Worm (Caenorhabditis elegans) whole organism, young adult: ENCODE data around the gene M04B2.7.

Source experiments
- B0336.3 ChIP-seq: fragments of 200-800 bp; sonication (Bioruptor generic); IDR thresholded peaks from 2 replicates; pipeline ENCODE4 v1.3.6; 2022; ENCODE audit warnings: missing genetic modification characterization, missing compliant biosample characterization
- C17E4.6 ChIP-seq: fragments of 200-800 bp; sonication (Bioruptor generic); IDR thresholded peaks from 2 replicates; pipeline ENCODE4 v1.3.6; 2022; ENCODE audit warnings: missing genetic modification reagents, missing genetic modification characterization, missing compliant biosample characterization
- D2030.7 ChIP-seq: fragments of 200-800 bp; sonication (Bioruptor generic); IDR thresholded peaks from 2 replicates; pipeline ENCODE4 v1.3.6; 2022; ENCODE audit warnings: missing genetic modification reagents, missing genetic modification characterization, missing compliant biosample characterization
- F10E7.11 ChIP-seq: sonication (generic microtip); optimal IDR thresholded peaks from 2 replicates; lab custom pipeline; 2017; ENCODE audit warnings: mild to moderate bottlenecking, missing genetic modification characterization, moderate library complexity, missing compliant biosample characterization
- F39B2.1 ChIP-seq: fragments of 200-800 bp; sonication (Bioruptor generic); IDR thresholded peaks from 2 replicates; pipeline ENCODE4 v1.3.6; 2022; ENCODE audit warnings: missing genetic modification reagents, missing genetic modification characterization, missing compliant biosample characterization
- F52B5.7 ChIP-seq: sonication (generic microtip); optimal IDR thresholded peaks from 2 replicates; lab custom pipeline; 2016; ENCODE audit warnings: mild to moderate bottlenecking, missing genetic modification characterization, missing compliant biosample characterization
- K11D2.4 ChIP-seq: fragments of 200-800 bp; sonication (Bioruptor generic); IDR thresholded peaks from 2 replicates; pipeline ENCODE4 v1.3.6; 2022; ENCODE audit warnings: missing genetic modification reagents, missing genetic modification characterization, missing compliant biosample characterization
- Y53G8AR.9 ChIP-seq: fragments of 200-800 bp; sonication (Bioruptor generic); conservative IDR thresholded peaks from 2 replicates; pipeline ENCODE4 v1.3.6; 2022; ENCODE audit warnings: missing genetic modification reagents, missing genetic modification characterization, missing compliant biosample characterization
- Y79H2A.3 ChIP-seq: fragments of 200-800 bp; sonication (Bioruptor generic); conservative IDR thresholded peaks from 2 replicates; pipeline ENCODE4 v1.3.6; 2022; ENCODE audit warnings: missing genetic modification reagents, missing genetic modification characterization, missing compliant biosample characterization
- Y95B8A.8 ChIP-seq: fragments of 200-800 bp; sonication (Bioruptor generic); IDR thresholded peaks from 2 replicates; pipeline ENCODE4 v1.3.6; 2022; ENCODE audit warnings: missing genetic modification reagents, missing genetic modification characterization, missing compliant biosample characterization
- akir-1 ChIP-seq: fragments of 200-800 bp; sonication (Bioruptor generic); optimal IDR thresholded peaks from 2 replicates; lab custom pipeline; 2018; ENCODE audit warnings: mild to moderate bottlenecking, missing genetic modification characterization, moderate library complexity, missing compliant biosample characterization
- ama-1 ChIP-seq, 3 experiments: fragments of 150-350 bp in 1 of 3; sonication (generic microtip) in 2 of 3; optimal IDR thresholded peaks; 2 replicates each; lab custom pipeline; 2014 to 2018; ENCODE audit warnings: missing biosample characterization in 2 of 3, missing genetic modification characterization in 2 of 3, missing genetic modification reagents in 2 of 3
- aptf-3 ChIP-seq: fragments of 200-800 bp; sonication (Bioruptor generic); IDR thresholded peaks from 2 replicates; pipeline ENCODE4 v1.3.6; 2022; ENCODE audit warnings: missing genetic modification characterization, missing compliant biosample characterization
- athp-1 ChIP-seq: sonication (generic microtip); optimal IDR thresholded peaks from 2 replicates; lab custom pipeline; 2017; ENCODE audit warnings: mild to moderate bottlenecking, missing genetic modification characterization, missing compliant biosample characterization
- attf-6 ChIP-seq: fragments of 200-800 bp; sonication (Bioruptor generic); IDR thresholded peaks from 2 replicates; pipeline ENCODE4 v1.3.6; 2022; ENCODE audit warnings: missing genetic modification reagents, missing genetic modification characterization, missing compliant biosample characterization
- ceh-100 ChIP-seq: fragments of 200-800 bp; sonication (Bioruptor generic); IDR thresholded peaks from 2 replicates; pipeline ENCODE4 v1.3.6; 2022; ENCODE audit warnings: missing genetic modification reagents, missing genetic modification characterization, missing compliant biosample characterization
- ceh-27 ChIP-seq: fragments of 200-800 bp; sonication (Bioruptor generic); optimal IDR thresholded peaks from 2 replicates; lab custom pipeline; 2018; ENCODE audit warnings: mild to moderate bottlenecking, missing genetic modification characterization, moderate library complexity, missing compliant biosample characterization
- ceh-40 ChIP-seq: fragments of 200-800 bp; sonication (Bioruptor generic); IDR thresholded peaks from 2 replicates; pipeline ENCODE4 v1.3.6; 2022; ENCODE audit warnings: missing genetic modification characterization, missing compliant biosample characterization
- dpl-1 ChIP-seq: fragments of 150-350 bp; optimal IDR thresholded peaks from 2 replicates; lab custom pipeline; 2014; ENCODE audit warnings: missing biosample characterization, missing genetic modification reagents, missing genetic modification characterization
- efl-1 ChIP-seq: fragments of 150-350 bp; optimal IDR thresholded peaks from 2 replicates; lab custom pipeline; 2014; ENCODE audit warnings: missing biosample characterization, missing genetic modification reagents, missing genetic modification characterization
- ekl-4 ChIP-seq: fragments of 200-800 bp; sonication (Bioruptor generic); IDR thresholded peaks from 2 replicates; pipeline ENCODE4 v1.3.6; 2022; ENCODE audit warnings: missing genetic modification reagents, missing genetic modification characterization, missing compliant biosample characterization
- gei-17 ChIP-seq: fragments of 200-800 bp; sonication (Bioruptor generic); optimal IDR thresholded peaks from 2 replicates; lab custom pipeline; 2018; ENCODE audit warnings: mild to moderate bottlenecking, missing genetic modification characterization, missing compliant biosample characterization
- hlh-12 ChIP-seq: sonication (generic microtip); optimal IDR thresholded peaks from 2 replicates; lab custom pipeline; 2016; ENCODE audit warnings: missing genetic modification characterization, missing compliant biosample characterization
- hrde-1 ChIP-seq: sonication (generic microtip); optimal IDR thresholded peaks from 2 replicates; lab custom pipeline; 2016; ENCODE audit warnings: missing genetic modification characterization, mild to moderate bottlenecking, missing compliant biosample characterization, moderate library complexity, missing genotype, missing genetic modification reagents, borderline replicate concordance
- lin-26 ChIP-seq: fragments of 200-800 bp; sonication (Bioruptor generic); IDR thresholded peaks from 2 replicates; pipeline ENCODE4 v1.3.6; 2022; ENCODE audit warnings: missing genetic modification reagents, missing genetic modification characterization, missing compliant biosample characterization
- lin-54 ChIP-seq: fragments of 200-800 bp; sonication (Bioruptor generic); optimal IDR thresholded peaks from 2 replicates; lab custom pipeline; 2018; ENCODE audit warnings: mild to moderate bottlenecking, missing genetic modification characterization, missing compliant biosample characterization
- lir-1 ChIP-seq: fragments of 200-800 bp; sonication (Bioruptor generic); conservative IDR thresholded peaks from 2 replicates; pipeline ENCODE4 v1.3.6; 2022; ENCODE audit warnings: missing genetic modification reagents, missing genetic modification characterization, missing compliant biosample characterization
- lsy-27 ChIP-seq: sonication (generic microtip); optimal IDR thresholded peaks from 2 replicates; lab custom pipeline; 2017; ENCODE audit warnings: missing genetic modification characterization, mild to moderate bottlenecking, missing compliant biosample characterization, antibody characterized with exemption, missing genotype, borderline replicate concordance; ENCODE audit not compliant: insufficient read depth
- mel-28 ChIP-seq: sonication (generic microtip); optimal IDR thresholded peaks from 2 replicates; lab custom pipeline; 2016; ENCODE audit warnings: borderline replicate concordance, mild to moderate bottlenecking, missing genetic modification characterization, missing compliant biosample characterization
- nfya-2 ChIP-seq: fragments of 200-800 bp; sonication (Bioruptor generic); IDR thresholded peaks from 2 replicates; pipeline ENCODE4 v1.3.6; 2022; ENCODE audit warnings: missing genetic modification reagents, missing genetic modification characterization, missing compliant biosample characterization
- nhr-90 ChIP-seq: sonication (generic microtip); optimal IDR thresholded peaks from 2 replicates; lab custom pipeline; 2016; ENCODE audit warnings: missing genotype, mild to moderate bottlenecking, missing genetic modification characterization, missing compliant biosample characterization
- pha-4 ChIP-seq: fragments of 150-350 bp; sonication (generic microtip); optimal IDR thresholded peaks from 2 replicates; lab custom pipeline; 2014; ENCODE audit warnings: missing biosample characterization, missing genetic modification reagents, missing genetic modification characterization
- rcor-1 ChIP-seq: fragments of 200-800 bp; sonication (Bioruptor generic); IDR thresholded peaks from 2 replicates; pipeline ENCODE4 v1.3.6; 2022; ENCODE audit warnings: missing genetic modification reagents, missing genetic modification characterization, missing compliant biosample characterization
- sdz-38 ChIP-seq: sonication (generic microtip); optimal IDR thresholded peaks from 2 replicates; lab custom pipeline; 2016; ENCODE audit warnings: missing genotype, missing genetic modification characterization, missing compliant biosample characterization
- snpc-1.3 ChIP-seq: sonication (generic microtip); optimal IDR thresholded peaks from 2 replicates; lab custom pipeline; 2017; ENCODE audit warnings: missing genetic modification characterization, mild to moderate bottlenecking, missing compliant biosample characterization, antibody characterized with exemption, moderate library complexity, missing genotype, missing genetic modification reagents; ENCODE audit not compliant: insufficient read depth
- somi-1 ChIP-seq: fragments of 200-800 bp; sonication (Bioruptor generic); optimal IDR thresholded peaks from 2 replicates; lab custom pipeline; 2018; ENCODE audit warnings: mild to moderate bottlenecking, missing genetic modification characterization, missing compliant biosample characterization
- sptf-2 ChIP-seq: fragments of 200-800 bp; sonication (Bioruptor generic); optimal IDR thresholded peaks from 2 replicates; lab custom pipeline; 2018; ENCODE audit warnings: mild to moderate bottlenecking, missing genetic modification characterization, missing compliant biosample characterization
- tbp1 ChIP-seq: fragments of 200-800 bp; sonication (Bioruptor generic); optimal IDR thresholded peaks from 2 replicates; lab custom pipeline; 2018; ENCODE audit warnings: mild to moderate bottlenecking, missing genetic modification characterization, missing compliant biosample characterization
- tlf-1 ChIP-seq: fragments of 200-800 bp; sonication (Bioruptor generic); optimal IDR thresholded peaks from 2 replicates; lab custom pipeline; 2018; ENCODE audit warnings: mild to moderate bottlenecking, missing genetic modification characterization, missing compliant biosample characterization
- unc-130 ChIP-seq: sonication (generic microtip); optimal IDR thresholded peaks from 2 replicates; lab custom pipeline; 2016; ENCODE audit warnings: missing genetic modification reagents, missing genetic modification characterization, missing compliant biosample characterization
- unc-62 ChIP-seq: fragments of 150-350 bp; optimal IDR thresholded peaks from 2 replicates; lab custom pipeline; 2014; ENCODE audit warnings: missing biosample characterization, missing genetic modification reagents, missing genetic modification characterization
- xnd-1 ChIP-seq: sonication (generic microtip); optimal IDR thresholded peaks from 2 replicates; lab custom pipeline; 2016; ENCODE audit warnings: missing genotype, missing genetic modification reagents, missing genetic modification characterization, missing compliant biosample characterization
- ztf-18 ChIP-seq: sonication (generic microtip); optimal IDR thresholded peaks from 2 replicates; lab custom pipeline; 2016; ENCODE audit warnings: missing genotype, mild to moderate bottlenecking, missing genetic modification characterization, missing compliant biosample characterization
- ztf-22 ChIP-seq: fragments of 200-800 bp; sonication (Bioruptor generic); optimal IDR thresholded peaks from 2 replicates; lab custom pipeline; 2018; ENCODE audit warnings: mild to moderate bottlenecking, missing genetic modification characterization, moderate library complexity, missing compliant biosample characterization
- ztf-25 ChIP-seq: fragments of 200-800 bp; sonication (Bioruptor generic); IDR thresholded peaks from 2 replicates; pipeline ENCODE4 v1.3.6; 2022; ENCODE audit warnings: missing genetic modification reagents, missing genetic modification characterization, missing compliant biosample characterization
- ztf-26 ChIP-seq: sonication (generic microtip); optimal IDR thresholded peaks from 2 replicates; lab custom pipeline; 2017; ENCODE audit warnings: missing genetic modification characterization, missing compliant biosample characterization
- ztf-28 ChIP-seq: fragments of 200-800 bp; sonication (Bioruptor generic); IDR thresholded peaks from 2 replicates; pipeline ENCODE4 v1.3.6; 2022; ENCODE audit warnings: missing genetic modification reagents, missing genetic modification characterization, missing compliant biosample characterization
- ztf-3 ChIP-seq: fragments of 200-800 bp; sonication (Bioruptor generic); optimal IDR thresholded peaks from 2 replicates; lab custom pipeline; 2018; ENCODE audit warnings: mild to moderate bottlenecking, missing genetic modification characterization, missing compliant biosample characterization
- ztf-6 ChIP-seq: fragments of 200-800 bp; sonication (Bioruptor generic); IDR thresholded peaks from 2 replicates; pipeline ENCODE4 v1.3.6; 2022; ENCODE audit warnings: missing genetic modification reagents, missing genetic modification characterization, missing compliant biosample characterization

The M04B2.7 gene

ce11 chrIV:11549694-11550093, 1.1 kb upstream of the M04B2.7 start (continued):
- TF ChIP-seq athp-1 (tag; lab: Kevin White, UChicago), result no peak
- TF ChIP-seq mel-28 (tag; lab: Kevin White, UChicago), result no peak
- TF ChIP-seq K11D2.4 (GFP tag; lab: Robert Waterston, UW), result no peak
- TF ChIP-seq lin-54, result peak; percentile 70
- TF ChIP-seq C17E4.6 (GFP tag; lab: Robert Waterston, UW), result no peak
- no peak for TF ChIP-seq B0336.3 (GFP tag; lab: Robert Waterston, UW)
- TF ChIP-seq nhr-90 (tag; lab: Kevin White, UChicago), result peak; percentile 88
- TF ChIP-seq ztf-6 (GFP tag; lab: Robert Waterston, UW), result no peak
- no peak for TF ChIP-seq Y53G8AR.9 (GFP tag; lab: Robert Waterston, UW)
- no peak for TF ChIP-seq lir-1
- TF ChIP-seq efl-1, result peak; percentile 32
- peak; percentile 62; the same call in 1 of the 2 replicates for TF ChIP-seq ztf-25 (GFP tag; lab: Robert Waterston, UW)
- peak; percentile 52 for TF ChIP-seq unc-130
- peak; percentile 67 for TF ChIP-seq ztf-26 (tag; lab: Kevin White, UChicago)
- TF ChIP-seq xnd-1 (tag; lab: Kevin White, UChicago), result no peak
- TF ChIP-seq pha-4 (tag; lab: Kevin White, UChicago), result no peak
- TF ChIP-seq ztf-28 (GFP tag; lab: Robert Waterston, UW), result no peak; the same call in 1 of the 2 replicates
- TF ChIP-seq akir-1 (GFP tag; lab: Kevin White, UChicago), result peak; percentile 32
- peak; percentile 99 for TF ChIP-seq tbp1 (GFP tag; lab: Kevin White, UChicago)
- no peak for TF ChIP-seq F52B5.7 (tag; lab: Kevin White, UChicago)
- TF ChIP-seq rcor-1 (GFP tag; lab: Robert Waterston, UW), result no peak; the same call in none of the 2 replicates
- 0 out of 2 replicates have a peak, but pooled peaks have one; percentile 59 for TF ChIP-seq aptf-3
- no peak for TF ChIP-seq Y95B8A.8 (GFP tag; lab: Robert Waterston, UW)
- no peak for TF ChIP-seq ama-1 (optimal IDR thresholded peaks at IDR 0.05; lab: Kevin White, UChicago)
- TF ChIP-seq ama-1 (GFP tag; optimal IDR thresholded peaks at IDR 0.05; lab: Kevin White, UChicago), result peak; percentile 82 to 88
- TF ChIP-seq ceh-40 (GFP tag; lab: Robert Waterston, UW), result no peak; the same call in 1 of the 2 replicates
- no peak for TF ChIP-seq attf-6 (GFP tag; lab: Robert Waterston, UW)
- TF ChIP-seq ceh-100 (GFP tag; lab: Robert Waterston, UW), result peak; percentile 44; the same call in 1 of the 2 replicates
- no peak for TF ChIP-seq ztf-3
- TF ChIP-seq hlh-12, result peak; percentile 31
- peak; percentile 21 for TF ChIP-seq dpl-1 (GFP tag; lab: Kevin White, UChicago)
- TF ChIP-seq ztf-18, result peak; percentile 67
- no peak for TF ChIP-seq F39B2.1 (GFP tag; lab: Robert Waterston, UW)
- TF ChIP-seq unc-62, result no peak
- no peak for TF ChIP-seq tlf-1 (GFP tag; lab: Kevin White, UChicago)
- no peak for TF ChIP-seq ceh-27 (GFP tag; lab: Kevin White, UChicago)
- no peak for TF ChIP-seq sptf-2 (GFP tag; lab: Kevin White, UChicago)
- no peak for TF ChIP-seq F10E7.11
- TF ChIP-seq lsy-27, result no peak
- TF ChIP-seq ekl-4 (GFP tag; lab: Robert Waterston, UW), result peak; percentile 64; the same call in 1 of the 2 replicates
- no peak for TF ChIP-seq gei-17 (GFP tag; lab: Kevin White, UChicago)
- TF ChIP-seq lin-26 (GFP tag; lab: Robert Waterston, UW), result peak; percentile 85
- peak; percentile 87 for TF ChIP-seq snpc-1.3 (tag; lab: Kevin White, UChicago)
- TF ChIP-seq somi-1 (GFP tag; lab: Kevin White, UChicago), result peak; percentile 37
- no peak for TF ChIP-seq sdz-38 (tag; lab: Kevin White, UChicago)
- no peak for TF ChIP-seq nfya-2 (GFP tag; lab: Robert Waterston, UW)
- TF ChIP-seq Y79H2A.3 (GFP tag; lab: Robert Waterston, UW), result no peak
- peak; percentile 72 for TF ChIP-seq D2030.7 (GFP tag; lab: Robert Waterston, UW)
- no peak for TF ChIP-seq ztf-22 (GFP tag; lab: Kevin White, UChicago)
- peak; percentile 50 for TF ChIP-seq hrde-1 (tag; lab: Kevin White, UChicago)
